Fruit fly (Drosophila melanogaster) whole organism, pupa: ENCODE measurements around the gene Ugt37A3.

ENCODE experiments used
- CG8159 ChIP-seq: fragments of 200-800 bp; sonication (Bioruptor generic); optimal IDR thresholded peaks from 3 replicates; lab custom pipeline; 2018; ENCODE audit warnings: missing biosample characterization, mild to moderate bottlenecking, missing genetic modification characterization, moderate library complexity
- CG8301 ChIP-seq: fragments of 200-800 bp; sonication (Bioruptor generic); optimal IDR thresholded peaks from 2 replicates; lab custom pipeline; 2018; ENCODE audit warnings: missing biosample characterization, mild to moderate bottlenecking, missing genetic modification characterization
- D1 ChIP-seq: fragments of 200-800 bp; sonication (Bioruptor generic); optimal IDR thresholded peaks from 2 replicates; lab custom pipeline; 2018; ENCODE audit warnings: missing biosample characterization, mild to moderate bottlenecking, missing genetic modification characterization, moderate library complexity

dm6 chr3R:12739247-12739646 is 4.2 kb downstream of the Ugt37A3 start, which contains the start of gene Ugt37A2:
- no peak for TF ChIP-seq D1 (tag; lab: Kevin White, UChicago)
- no peak for TF ChIP-seq CG8301 (tag; lab: Kevin White, UChicago)
- no peak for TF ChIP-seq CG8159 (tag; lab: Kevin White, UChicago)
